Worm (Caenorhabditis elegans) whole organism, L4/young adult: ENCODE measurements around the gene F34H10.3.

ENCODE experiments used
- W03F9.2 ChIP-seq: fragments of 150-350 bp; optimal IDR thresholded peaks from 2 replicates; lab custom pipeline; 2014; ENCODE audit warnings: missing biosample characterization, missing genetic modification characterization
- dao-5 ChIP-seq: sonication (generic microtip); optimal IDR thresholded peaks from 2 replicates; lab custom pipeline; 2016; ENCODE audit warnings: missing genotype, missing genetic modification characterization, moderate library complexity, missing compliant biosample characterization

DNA sequence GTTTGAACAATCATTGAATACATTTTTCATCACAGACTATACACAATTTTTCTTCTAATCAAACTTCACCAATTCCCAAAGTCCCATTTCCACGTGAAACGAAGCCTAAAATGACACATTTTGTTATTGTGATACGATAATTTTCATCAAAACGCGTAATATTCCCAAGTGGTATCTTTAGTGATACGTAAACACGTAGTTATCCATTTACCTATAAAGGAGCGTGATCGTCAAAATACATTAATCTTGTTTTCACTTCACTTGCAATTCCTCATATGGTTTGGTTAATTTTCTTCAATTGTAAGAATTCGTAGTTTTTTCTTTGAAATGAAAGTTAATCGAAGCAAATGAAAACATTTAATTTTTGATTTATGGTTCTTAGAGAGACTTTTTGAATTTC lies 5.3 kb downstream of the F34H10.3 start:
- TF ChIP-seq dao-5 (tag; lab: Kevin White, UChicago) = no peak
- no peak for TF ChIP-seq W03F9.2 (tag; lab: Kevin White, UChicago)
